Fruit fly (Drosophila melanogaster) whole organism, embryonic: ENCODE data around the gene CG2652.

Experiments used
- Aef1 ChIP-seq: fragments of 200-800 bp; sonication (Bioruptor generic); IDR thresholded peaks from 3 replicates; pipeline ENCODE4 v1.3.6; 2022; ENCODE audit warnings: missing biosample characterization, missing genetic modification characterization
- Blimp-1 ChIP-seq: fragments of 200-800 bp; sonication (Bioruptor generic); optimal IDR thresholded peaks from 3 replicates; lab custom pipeline; 2018; ENCODE audit warnings: missing biosample characterization, missing genetic modification characterization, mild to moderate bottlenecking, moderate library complexity, missing genetic modification reagents
- CG10366 ChIP-seq: fragments of 200-800 bp; sonication (Bioruptor generic); IDR thresholded peaks from 2 replicates; pipeline ENCODE4 v1.3.6; 2022; ENCODE audit warnings: missing biosample characterization, missing genetic modification characterization
- CG10959 ChIP-seq: fragments of 200-800 bp; sonication (Bioruptor generic); IDR thresholded peaks from 2 replicates; pipeline ENCODE4 v1.3.6; 2022; ENCODE audit warnings: missing biosample characterization, missing genetic modification characterization
- CG11695 ChIP-seq: fragments of 200-800 bp; sonication (Bioruptor generic); IDR thresholded peaks from 3 replicates; pipeline ENCODE4 v1.3.6; 2022; ENCODE audit warnings: missing biosample characterization, missing genetic modification characterization
- CG11723 ChIP-seq: fragments of 200-800 bp; sonication (Bioruptor generic); optimal IDR thresholded peaks from 2 replicates; lab custom pipeline; 2017; ENCODE audit warnings: missing biosample characterization, mild to moderate bottlenecking, missing genetic modification characterization
- CG13123 ChIP-seq: fragments of 200-800 bp; sonication (Bioruptor generic); optimal IDR thresholded peaks from 2 replicates; lab custom pipeline; 2016; ENCODE audit warnings: missing biosample characterization, missing genetic modification characterization
- CG13775 ChIP-seq: fragments of 200-800 bp; sonication (Bioruptor generic); optimal IDR thresholded peaks from 3 replicates; lab custom pipeline; 2017; ENCODE audit warnings: missing biosample characterization, mild to moderate bottlenecking, missing genetic modification characterization
- CG15073 ChIP-seq: fragments of 200-800 bp; sonication (Bioruptor generic); optimal IDR thresholded peaks from 2 replicates; lab custom pipeline; 2016; ENCODE audit warnings: missing biosample characterization, missing genetic modification characterization
- CG1602 ChIP-seq: fragments of 200-800 bp; sonication (Bioruptor generic); optimal IDR thresholded peaks from 3 replicates; lab custom pipeline; 2016; ENCODE audit warnings: missing biosample characterization, missing genetic modification characterization
- CG17385 ChIP-seq: fragments of 200-800 bp; sonication (Bioruptor generic); optimal IDR thresholded peaks from 3 replicates; lab custom pipeline; 2018; ENCODE audit warnings: missing biosample characterization, mild to moderate bottlenecking, missing genetic modification characterization
- CG1792 ChIP-seq: fragments of 200-800 bp; sonication (Bioruptor generic); optimal IDR thresholded peaks from 2 replicates; lab custom pipeline; 2016; ENCODE audit warnings: missing biosample characterization, missing genetic modification characterization
- CG18476 ChIP-seq: fragments of 200-800 bp; sonication (Bioruptor generic); optimal IDR thresholded peaks from 2 replicates; lab custom pipeline; 2016; ENCODE audit warnings: missing biosample characterization, mild to moderate bottlenecking, missing genetic modification characterization
- CG2199 ChIP-seq: fragments of 200-800 bp; sonication (Bioruptor generic); IDR thresholded peaks from 3 replicates; pipeline ENCODE4 v1.3.6; 2022; ENCODE audit warnings: missing biosample characterization, missing genetic modification characterization
- CG8281 ChIP-seq: fragments of 200-800 bp; sonication (Bioruptor generic); optimal IDR thresholded peaks from 2 replicates; lab custom pipeline; 2018; ENCODE audit warnings: missing biosample characterization, mild to moderate bottlenecking, missing genetic modification characterization, moderate library complexity
- CG8388 ChIP-seq: fragments of 200-800 bp; sonication (Bioruptor generic); optimal IDR thresholded peaks from 2 replicates; lab custom pipeline; 2019; ENCODE audit warnings: missing biosample characterization, mild to moderate bottlenecking, missing genetic modification characterization, moderate library complexity
- CG8765 ChIP-seq: fragments of 200-800 bp; sonication (Bioruptor generic); IDR thresholded peaks from 2 replicates; pipeline ENCODE4 v1.3.6; 2022; ENCODE audit warnings: missing biosample characterization, missing genetic modification characterization
- CG8924 ChIP-seq: fragments of 200-800 bp; optimal IDR thresholded peaks from 3 replicates; lab custom pipeline; 2019; ENCODE audit warnings: missing biosample characterization, mild to moderate bottlenecking, missing genetic modification characterization, moderate library complexity
- CHES-1-like ChIP-seq: fragments of 200-800 bp; sonication (Bioruptor generic); optimal IDR thresholded peaks from 2 replicates; lab custom pipeline; 2016; ENCODE audit warnings: missing biosample characterization, missing genetic modification characterization
- D19A ChIP-seq: fragments of 200-800 bp; optimal IDR thresholded peaks from 3 replicates; lab custom pipeline; 2019; ENCODE audit warnings: missing biosample characterization, mild to moderate bottlenecking, missing genetic modification characterization, moderate library complexity
- Dbx ChIP-seq: fragments of 200-800 bp; sonication (Bioruptor generic); IDR thresholded peaks from 3 replicates; pipeline ENCODE4 v1.3.6; 2022; ENCODE audit warnings: missing biosample characterization, missing genetic modification characterization
- H2.0 ChIP-seq: fragments of 200-800 bp; sonication (Bioruptor generic); IDR thresholded peaks from 2 replicates; pipeline ENCODE4 v1.3.6; 2022; ENCODE audit warnings: missing biosample characterization, missing genetic modification characterization
- NC2α ChIP-seq: fragments of 200-800 bp; sonication (Bioruptor generic); optimal IDR thresholded peaks from 2 replicates; lab custom pipeline; 2016; ENCODE audit warnings: missing biosample characterization, missing genetic modification characterization
- Oaz ChIP-seq: fragments of 200-800 bp; sonication (Bioruptor generic); IDR thresholded peaks from 2 replicates; pipeline ENCODE4 v1.3.6; 2022; ENCODE audit warnings: missing biosample characterization, missing genetic modification characterization
- Poxn ChIP-seq: fragments of 200-800 bp; sonication (Bioruptor generic); IDR thresholded peaks from 2 replicates; pipeline ENCODE4 v1.3.6; 2022; ENCODE audit warnings: missing biosample characterization, missing genetic modification characterization
- Ptx1 ChIP-seq: fragments of 200-800 bp; sonication (Bioruptor generic); IDR thresholded peaks from 2 replicates; pipeline ENCODE4 v1.3.6; 2022; ENCODE audit warnings: missing biosample characterization, missing genetic modification characterization
- Rx ChIP-seq: fragments of 200-800 bp; sonication (Bioruptor generic); IDR thresholded peaks from 2 replicates; pipeline ENCODE4 v1.3.6; 2022; ENCODE audit warnings: missing biosample characterization, missing genetic modification characterization
- Scr ChIP-seq: fragments of 200-800 bp; sonication (Bioruptor generic); IDR thresholded peaks from 2 replicates; pipeline ENCODE4 v1.3.6; 2022; ENCODE audit warnings: missing biosample characterization, missing genetic modification characterization; ENCODE audit not compliant: partially characterized antibody
- YL-1 ChIP-seq: fragments of 200-800 bp; sonication (Bioruptor generic); optimal IDR thresholded peaks from 3 replicates; lab custom pipeline; 2017; ENCODE audit warnings: missing biosample characterization, mild to moderate bottlenecking, missing genetic modification characterization
- ac ChIP-seq: fragments of 200-800 bp; sonication (Bioruptor generic); optimal IDR thresholded peaks from 3 replicates; lab custom pipeline; 2017; ENCODE audit warnings: missing biosample characterization, mild to moderate bottlenecking, missing genetic modification characterization
- bab2 ChIP-seq: fragments of 200-800 bp; sonication (Bioruptor generic); optimal IDR thresholded peaks from 2 replicates; lab custom pipeline; 2016; ENCODE audit warnings: missing biosample characterization, missing genetic modification characterization
- chif ChIP-seq, 2 experiments: fragments of 200-800 bp; sonication (Bioruptor generic); optimal IDR thresholded peaks; 3 replicates each; lab custom pipeline; 2016; ENCODE audit warnings: missing biosample characterization in 2 of 2, missing genetic modification characterization in 2 of 2
- dmrt99B ChIP-seq: fragments of 200-800 bp; sonication (Bioruptor generic); optimal IDR thresholded peaks from 2 replicates; lab custom pipeline; 2018; ENCODE audit warnings: missing biosample characterization, mild to moderate bottlenecking, missing genetic modification characterization, moderate library complexity
- esg ChIP-seq: fragments of 200-800 bp; sonication (Bioruptor generic); conservative IDR thresholded peaks from 2 replicates; pipeline ENCODE4 v1.3.6; 2022; ENCODE audit warnings: missing biosample characterization, missing genetic modification characterization
- eve ChIP-seq, 2 experiments: fragments of >200 bp; optimal IDR thresholded peaks; 2 replicates each; lab custom pipeline; 2017; ENCODE audit warnings: missing biosample characterization in 2 of 2, missing genetic modification characterization in 2 of 2
- exex ChIP-seq: fragments of 200-800 bp; sonication (Bioruptor generic); optimal IDR thresholded peaks from 4 replicates; lab custom pipeline; 2018; ENCODE audit warnings: missing biosample characterization, mild to moderate bottlenecking, missing genetic modification characterization, moderate library complexity
- fu2 ChIP-seq: fragments of 200-800 bp; sonication (Bioruptor generic); optimal IDR thresholded peaks from 2 replicates; lab custom pipeline; 2016; ENCODE audit warnings: missing biosample characterization, missing genetic modification characterization
- grau ChIP-seq: fragments of 200-800 bp; optimal IDR thresholded peaks from 3 replicates; lab custom pipeline; 2019; ENCODE audit warnings: missing biosample characterization, mild to moderate bottlenecking, missing genetic modification characterization, moderate library complexity
- gro ChIP-seq: fragments of 200-800 bp; sonication (Bioruptor generic); optimal IDR thresholded peaks from 2 replicates; lab custom pipeline; 2016; ENCODE audit warnings: missing biosample characterization, missing genetic modification characterization
- gsb-n ChIP-seq: fragments of 200-800 bp; sonication (Bioruptor generic); optimal IDR thresholded peaks from 3 replicates; lab custom pipeline; 2018; ENCODE audit warnings: missing biosample characterization, mild to moderate bottlenecking, missing genetic modification characterization
- her ChIP-seq: fragments of 200-800 bp; sonication (Bioruptor generic); optimal IDR thresholded peaks from 2 replicates; lab custom pipeline; 2016; ENCODE audit warnings: missing biosample characterization, missing genetic modification characterization
- kni ChIP-seq: fragments of 200-800 bp; sonication (Bioruptor generic); optimal IDR thresholded peaks from 3 replicates; lab custom pipeline; 2017; ENCODE audit warnings: mild to moderate bottlenecking, missing biosample characterization, missing genetic modification reagents, missing genetic modification characterization
- lilli ChIP-seq: fragments of 200-800 bp; sonication (Bioruptor generic); optimal IDR thresholded peaks from 3 replicates; lab custom pipeline; 2016; ENCODE audit warnings: missing biosample characterization, missing genetic modification characterization
- pan ChIP-seq, 4 experiments: fragments of >200 bp in 3 of 4; fragments of 200-800 bp in 1 of 4; sonication (Bioruptor generic) in 1 of 4; optimal IDR thresholded peaks in 3 of 4; IDR thresholded peaks in 1 of 4; 2 replicates each; pipeline versions ENCODE4 v1.3.6 to Lab custom; 2017 to 2022; ENCODE audit warnings: missing biosample characterization in 2 of 4, missing genetic modification characterization in 2 of 4, mixed read lengths in 1 of 4
- pros ChIP-seq: fragments of 200-800 bp; sonication (Bioruptor generic); optimal IDR thresholded peaks from 3 replicates; lab custom pipeline; 2019; ENCODE audit warnings: missing biosample characterization, mild to moderate bottlenecking, missing genetic modification characterization, moderate library complexity
- pum ChIP-seq: fragments of 200-800 bp; sonication (Bioruptor generic); optimal IDR thresholded peaks from 2 replicates; lab custom pipeline; 2016; ENCODE audit warnings: missing biosample characterization, missing genetic modification characterization
- salm ChIP-seq: fragments of 200-800 bp; sonication (Bioruptor generic); optimal IDR thresholded peaks from 2 replicates; lab custom pipeline; 2018; ENCODE audit warnings: missing biosample characterization, mild to moderate bottlenecking, missing genetic modification characterization
- scrt ChIP-seq: fragments of 200-800 bp; sonication (Bioruptor generic); optimal IDR thresholded peaks from 2 replicates; lab custom pipeline; 2018; ENCODE audit warnings: missing biosample characterization, mild to moderate bottlenecking, missing genetic modification characterization, moderate library complexity
- sens ChIP-seq: fragments of 200-800 bp; sonication (Bioruptor generic); peaks from one replicate; lab custom pipeline; 2016; ENCODE audit warnings: missing biosample characterization, missing genetic modification characterization
- slou ChIP-seq: fragments of 200-800 bp; sonication (Bioruptor generic); optimal IDR thresholded peaks from 3 replicates; lab custom pipeline; 2016; ENCODE audit warnings: missing biosample characterization, missing genetic modification characterization
- stc ChIP-seq: fragments of 200-800 bp; sonication (Bioruptor generic); IDR thresholded peaks from 2 replicates; pipeline ENCODE4 v1.3.6; 2022; ENCODE audit warnings: missing biosample characterization, missing genetic modification characterization
- tx ChIP-seq: fragments of 200-800 bp; sonication (Bioruptor generic); optimal IDR thresholded peaks from 2 replicates; lab custom pipeline; 2016; ENCODE audit warnings: missing biosample characterization, missing genetic modification characterization

The CG2652 gene

DNA sequence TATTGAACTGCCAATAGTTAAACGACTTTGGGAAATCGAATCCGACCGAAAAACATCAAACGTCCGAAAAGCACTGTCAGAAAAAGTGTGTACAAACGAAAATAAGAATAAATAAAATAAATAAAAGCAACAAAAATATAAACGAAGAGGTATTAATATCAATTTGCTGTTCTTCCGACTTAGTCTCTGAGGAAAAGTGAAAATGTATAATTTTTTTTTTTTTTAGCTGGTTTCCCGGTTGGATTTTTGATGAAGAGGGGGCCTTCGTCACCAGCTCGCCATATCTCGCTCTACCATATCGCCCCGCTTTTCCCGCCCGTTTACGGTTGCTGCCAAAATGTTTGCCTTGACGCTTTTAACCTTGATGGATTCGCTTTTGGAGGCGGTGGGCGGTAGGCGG, 44.1 kb downstream of the CG2652 start (continued):
- TF ChIP-seq Dbx (no peak), CG13775 (GFP tag; lab: Kevin White, UChicago) (peak; percentile 4), pum (GFP tag; lab: Kevin White, UChicago) (no peak), exex (tag; lab: Kevin White, UChicago) (no peak), YL-1 (GFP tag; lab: Kevin White, UChicago) (no peak), lilli (GFP tag; lab: Kevin White, UChicago) (peak; percentile 6), H2.0 (GFP tag; lab: Robert Waterston, UW) (no peak), eve (GFP tag; optimal IDR thresholded peaks at IDR 0.05; lab: Kevin White, UChicago) (no peak), Blimp-1 (GFP tag; lab: Kevin White, UChicago) (no peak), CG8924 (tag; lab: Kevin White, UChicago) (no peak), D19A (no peak), esg (GFP tag; lab: Robert Waterston, UW) (0 out of 2 replicates have a peak, but pooled peaks have one; percentile 12), CG13123 (GFP tag; lab: Kevin White, UChicago) (no peak), CG8388 (GFP tag; lab: Kevin White, UChicago) (no peak), Aef1 (GFP tag; lab: Robert Waterston, UW) (peak; percentile 23; the same call in 1 of the 3 replicates), bab2 (no peak), stc (GFP tag; lab: Robert Waterston, UW) (no peak), CG15073 (GFP tag; lab: Kevin White, UChicago) (no peak), her (GFP tag; lab: Kevin White, UChicago) (no peak), pan (optimal IDR thresholded peaks at IDR 0.05; lab: Kevin White, UChicago) (no peak), pan (GFP tag; optimal IDR thresholded peaks at IDR 0.05 in 1 of 2, IDR thresholded peaks at IDR 0.05 in 1 of 2) (peak in 1 of 2 experiments; percentile 28), chif (GFP tag; optimal IDR thresholded peaks at IDR 0.05; lab: Kevin White, UChicago) (no peak), pros (GFP tag; lab: Kevin White, UChicago) (no peak), CG1792 (no peak), ac (no peak), CG18476 (no peak), CG8281 (tag; lab: Kevin White, UChicago) (no peak), Scr (no peak), tx (GFP tag; lab: Kevin White, UChicago) (no peak), CG1602 (GFP tag; lab: Kevin White, UChicago) (no peak), gro (GFP tag; lab: Kevin White, UChicago) (no peak), Ptx1 (peak; percentile 24; the same call in 1 of the 2 replicates), kni (GFP tag; lab: Kevin White, UChicago) (no peak), Poxn (GFP tag; lab: Robert Waterston, UW) (no peak), CG2199 (GFP tag; lab: Robert Waterston, UW) (no peak), Rx (no peak), slou (GFP tag; lab: Kevin White, UChicago) (no peak), CG11723 (GFP tag; lab: Kevin White, UChicago) (no peak), salm (tag; lab: Kevin White, UChicago) (no peak), fu2 (GFP tag; lab: Kevin White, UChicago) (no peak), scrt (GFP tag; lab: Kevin White, UChicago) (no peak), dmrt99B (tag; lab: Kevin White, UChicago) (peak; percentile 18), gsb-n (tag; lab: Kevin White, UChicago) (no peak), CG11695 (GFP tag; lab: Robert Waterston, UW) (0 out of 3 replicates have a peak, but pooled peaks have one; percentile 17), Oaz (GFP tag; lab: Robert Waterston, UW) (no peak), sens (GFP tag; lab: Kevin White, UChicago) (peak; percentile 15), CG10366 (GFP tag; lab: Robert Waterston, UW) (no peak), CHES-1-like (GFP tag; lab: Kevin White, UChicago) (no peak), CG8765 (no peak), CG17385 (GFP tag; lab: Kevin White, UChicago) (no peak), NC2α (no peak), grau (tag; lab: Kevin White, UChicago) (peak; percentile 1), CG10959 (GFP tag; lab: Robert Waterston, UW) (no peak)
